Fruit fly (Drosophila melanogaster): ENCODE results near the gene CG7567.

CG7567 gene

dm6 chr3R:29556003-29556467, 31.9 kb downstream of the CG7567 start, which contains the start of gene Dr (continued):
- TF ChIP-seq TFAM (GFP tag; optimal IDR thresholded peaks at IDR 0.05) (no peak), cg (GFP tag; optimal IDR thresholded peaks at IDR 0.05) (peak; percentile 97), CG8359 (GFP tag; optimal IDR thresholded peaks at IDR 0.05; ENCODE audit: borderline replicate concordance) (peak; percentile 0), CG8388 (GFP tag; optimal IDR thresholded peaks at IDR 0.05) (no peak), CG9932 (GFP tag; IDR thresholded peaks at IDR 0.05) (no peak), Adf1 (GFP tag; IDR thresholded peaks at IDR 0.05) (peak; percentile 72), tin (GFP tag; optimal IDR thresholded peaks at IDR 0.05) (no peak), CG11504 (tag; optimal IDR thresholded peaks at IDR 0.05) (no peak), D19A (tag; optimal IDR thresholded peaks at IDR 0.05) (peak; percentile 15), cwo (GFP tag; optimal IDR thresholded peaks at IDR 0.05) (no peak), CG18262 (tag; optimal IDR thresholded peaks at IDR 0.05) (peak; percentile 16), CG13123 (GFP tag; optimal IDR thresholded peaks at IDR 0.05) (no peak), NC2α (GFP tag; optimal IDR thresholded peaks at IDR 0.05) (peak; percentile 4), CG1792 (GFP tag; optimal IDR thresholded peaks at IDR 0.05) (no peak), chinmo (GFP tag; IDR thresholded peaks at IDR 0.05; ENCODE audit: partially characterized antibody) (peak; percentile 92), otp (GFP tag; IDR thresholded peaks at IDR 0.05) (0 out of 3 replicates have a peak, but pooled peaks have one; percentile 4), CG2202 (tag; optimal IDR thresholded peaks at IDR 0.05) (no peak), Ets97D (GFP tag; optimal IDR thresholded peaks at IDR 0.05) (no peak), CG9437 (GFP tag; optimal IDR thresholded peaks at IDR 0.05) (no peak), ab (GFP tag; optimal IDR thresholded peaks at IDR 0.05) (no peak), Side (GFP tag; optimal IDR thresholded peaks at IDR 0.05) (peak; percentile 30), dmrt99B (tag; optimal IDR thresholded peaks at IDR 0.05) (no peak), sens (GFP tag) (peak; percentile 78), Dip2 (GFP tag; IDR thresholded peaks at IDR 0.05) (no peak), Hmx (GFP tag; optimal IDR thresholded peaks at IDR 0.05) (no peak), CG16863 (GFP tag; optimal IDR thresholded peaks at IDR 0.05) (no peak), CG17829 (tag; optimal IDR thresholded peaks at IDR 0.05) (peak; percentile 46), crol (GFP tag; IDR thresholded peaks at IDR 0.05) (peak; percentile 53; the same call in 1 of the 2 replicates), CG11695 (GFP tag; IDR thresholded peaks at IDR 0.05) (peak; percentile 41; the same call in 1 of the 3 replicates), CG18011 (GFP tag; optimal IDR thresholded peaks at IDR 0.05) (no peak), CG2129 (GFP tag; IDR thresholded peaks at IDR 0.05; ENCODE audit: partially characterized antibody) (no peak), sob (GFP tag; IDR thresholded peaks at IDR 0.05) (no peak), CG34376 (GFP tag; optimal IDR thresholded peaks at IDR 0.05) (peak; percentile 25), onecut (GFP tag; IDR thresholded peaks at IDR 0.05) (no peak; the same call in none of the 2 replicates), CG18764 (GFP tag; optimal IDR thresholded peaks at IDR 0.05) (no peak), CG7963 (GFP tag; IDR thresholded peaks at IDR 0.05; ENCODE audit: partially characterized antibody) (no peak), yki (optimal IDR thresholded peaks at IDR 0.05) (no peak), CG15479 (GFP tag; optimal IDR thresholded peaks at IDR 0.05) (peak; percentile 25), HmgD (GFP tag; optimal IDR thresholded peaks at IDR 0.05) (peak; percentile 79), Ptx1 (GFP tag; IDR thresholded peaks at IDR 0.05) (no peak), Scr (GFP tag; IDR thresholded peaks at IDR 0.05; ENCODE audit: partially characterized antibody) (peak; percentile 44; the same call in 1 of the 2 replicates), phol (tag; optimal IDR thresholded peaks at IDR 0.05) (peak; percentile 72), Hr51 (GFP tag; optimal IDR thresholded peaks at IDR 0.05) (no peak), seq (GFP tag; IDR thresholded peaks at IDR 0.05) (peak; percentile 96), Drgx (GFP tag; IDR thresholded peaks at IDR 0.05) (peak; percentile 25; the same call in 1 of the 2 replicates), NfI (GFP tag; optimal IDR thresholded peaks at IDR 0.05) (no peak), PHDP (tag; optimal IDR thresholded peaks at IDR 0.05) (no peak), nmo (GFP tag; optimal IDR thresholded peaks at IDR 0.05) (peak; percentile 59), CG4820 (GFP tag; optimal IDR thresholded peaks at IDR 0.05) (no peak), CG43689 (GFP tag; IDR thresholded peaks at IDR 0.05) (no peak), gsb-n (tag; optimal IDR thresholded peaks at IDR 0.05) (peak; percentile 83)
